Worm (Caenorhabditis elegans): ENCODE data around the gene str-85.

ce11 chrV:8936791-8937475, 48.7 kb downstream of the str-85 start:
- no peak for TF ChIP-seq ceh-22 (tag; optimal IDR thresholded peaks at IDR 0.05)
- TF ChIP-seq ztf-16 (tag; optimal IDR thresholded peaks at IDR 0.05), result no peak
- TF ChIP-seq tbx-2 (tag; optimal IDR thresholded peaks at IDR 0.05), result no peak
- no peak for TF ChIP-seq K02D7.2 (tag; optimal IDR thresholded peaks at IDR 0.05)
- TF ChIP-seq sdc-2 (tag; optimal IDR thresholded peaks at IDR 0.05), result no peak
- no peak for TF ChIP-seq T23F11.4 (GFP tag; optimal IDR thresholded peaks at IDR 0.05)

All from whole organism, late embryonic.